Worm (Caenorhabditis elegans) whole organism, mixed stage, embryonic: ENCODE results near the gene srd-33.

Experiments
- M03D4.4 ChIP-seq: sonication (generic microtip); optimal IDR thresholded peaks from 2 replicates; lab custom pipeline; 2017; ENCODE audit warnings: mild to moderate bottlenecking, missing genetic modification characterization, missing compliant biosample characterization
- nhr-76 ChIP-seq: sonication (generic microtip); optimal IDR thresholded peaks from 2 replicates; lab custom pipeline; 2017; ENCODE audit warnings: missing biosample characterization, missing genetic modification characterization
- pha-4 ChIP-seq: fragments of 150-350 bp; optimal IDR thresholded peaks from 2 replicates; lab custom pipeline; 2018; ENCODE audit warnings: missing biosample characterization, missing genetic modification reagents, missing genetic modification characterization
- snpc-4 ChIP-seq: fragments of 150-350 bp; optimal IDR thresholded peaks from 2 replicates; lab custom pipeline; 2014; ENCODE audit warnings: missing biosample characterization, missing genetic modification characterization

ce11 chrV:4903696-4904095, 31.6 kb downstream of the srd-33 start, which contains the start of gene ugt-8:
- TF ChIP-seq nhr-76 (tag; lab: Kevin White, UChicago), result no peak
- TF ChIP-seq M03D4.4, result no peak
- no peak for TF ChIP-seq snpc-4 (tag; lab: Kevin White, UChicago)
- TF ChIP-seq pha-4 (tag; lab: Kevin White, UChicago), result no peak
